Fruit fly (Drosophila melanogaster) whole organism, prepupa: Measurements from ENCODE around the gene CG33293.
A peak's percentile ranks its signal among the peaks of the same experiment; 100 is the strongest.

Experiments
- CG15336 ChIP-seq: fragments of 200-800 bp; sonication (Bioruptor generic); IDR thresholded peaks from 2 replicates; pipeline ENCODE4 v1.3.6; 2022; ENCODE audit warnings: missing biosample characterization, missing genetic modification characterization
- CG1621 ChIP-seq: fragments of 200-800 bp; sonication (Bioruptor generic); optimal IDR thresholded peaks from 3 replicates; lab custom pipeline; 2018; ENCODE audit warnings: missing biosample characterization, mild to moderate bottlenecking, missing genetic modification characterization
- CG34406 ChIP-seq: fragments of 200-800 bp; sonication (Bioruptor generic); optimal IDR thresholded peaks from 3 replicates; lab custom pipeline; 2016; ENCODE audit warnings: missing biosample characterization, missing genetic modification characterization
- CG6163 ChIP-seq: fragments of 200-800 bp; sonication (Bioruptor generic); IDR thresholded peaks from 3 replicates; pipeline ENCODE4 v1.3.6; 2022; ENCODE audit warnings: missing biosample characterization, missing genetic modification characterization
- CG6276 ChIP-seq: fragments of 200-800 bp; sonication (Bioruptor generic); optimal IDR thresholded peaks from 2 replicates; lab custom pipeline; 2017; ENCODE audit warnings: missing biosample characterization, mild to moderate bottlenecking, missing genetic modification characterization
- CG9139 ChIP-seq: fragments of 200-800 bp; sonication (Bioruptor generic); optimal IDR thresholded peaks from 3 replicates; lab custom pipeline; 2017; ENCODE audit warnings: missing biosample characterization, mild to moderate bottlenecking, missing genetic modification characterization
- Ets21C ChIP-seq: fragments of 200-800 bp; sonication (Bioruptor generic); optimal IDR thresholded peaks from 3 replicates; lab custom pipeline; 2016; ENCODE audit warnings: missing biosample characterization, missing genetic modification characterization
- Ets96B ChIP-seq: fragments of 200-800 bp; optimal IDR thresholded peaks from 2 replicates; lab custom pipeline; 2019; ENCODE audit warnings: missing biosample characterization, mild to moderate bottlenecking, missing genetic modification characterization, moderate library complexity
- Hr38 ChIP-seq: sonication (Bioruptor generic); optimal IDR thresholded peaks from 2 replicates; lab custom pipeline; 2016; ENCODE audit warnings: missing biosample characterization, missing genetic modification characterization
- Hr39 ChIP-seq: fragments of 200-800 bp; sonication (Bioruptor generic); optimal IDR thresholded peaks from 2 replicates; lab custom pipeline; 2016; ENCODE audit warnings: missing biosample characterization, missing genetic modification characterization
- Lpt ChIP-seq: fragments of 200-800 bp; sonication (Bioruptor generic); optimal IDR thresholded peaks from 3 replicates; lab custom pipeline; 2016; ENCODE audit warnings: missing biosample characterization, missing genetic modification characterization
- OdsH ChIP-seq: fragments of 200-800 bp; sonication (Bioruptor generic); optimal IDR thresholded peaks from 3 replicates; lab custom pipeline; 2016; ENCODE audit warnings: missing biosample characterization, missing genetic modification characterization
- Smox ChIP-seq: fragments of 200-800 bp; sonication (Bioruptor generic); optimal IDR thresholded peaks from 3 replicates; lab custom pipeline; 2016; ENCODE audit warnings: missing biosample characterization, missing genetic modification characterization
- Sox102F ChIP-seq: fragments of 200-800 bp; sonication (Bioruptor generic); optimal IDR thresholded peaks from 2 replicates; lab custom pipeline; 2016; ENCODE audit warnings: missing biosample characterization, mild to moderate bottlenecking, missing genetic modification characterization
- Sox15 ChIP-seq: fragments of 200-800 bp; sonication (Bioruptor generic); optimal IDR thresholded peaks from 3 replicates; lab custom pipeline; 2016; ENCODE audit warnings: missing biosample characterization, missing genetic modification characterization
- acj6 ChIP-seq: fragments of 200-800 bp; sonication (Bioruptor generic); optimal IDR thresholded peaks from 3 replicates; lab custom pipeline; 2016; ENCODE audit warnings: missing biosample characterization, missing genetic modification characterization
- dac ChIP-seq: fragments of 200-800 bp; sonication (Bioruptor generic); optimal IDR thresholded peaks from 2 replicates; lab custom pipeline; 2017; ENCODE audit warnings: missing biosample characterization, mild to moderate bottlenecking, missing genetic modification characterization
- eg ChIP-seq: fragments of 200-800 bp; sonication (Bioruptor generic); IDR thresholded peaks from 3 replicates; pipeline ENCODE4 v1.3.6; 2022; ENCODE audit warnings: missing biosample characterization, missing genetic modification characterization
- esn ChIP-seq: fragments of 200-800 bp; sonication (Bioruptor generic); optimal IDR thresholded peaks from 2 replicates; lab custom pipeline; 2016; ENCODE audit warnings: missing biosample characterization, mild to moderate bottlenecking, missing genetic modification characterization, moderate library complexity
- fd59A ChIP-seq: fragments of 200-800 bp; sonication (Bioruptor generic); optimal IDR thresholded peaks from 2 replicates; lab custom pipeline; 2017; ENCODE audit warnings: missing biosample characterization, mild to moderate bottlenecking, missing genetic modification characterization, missing genetic modification reagents
- fd85E ChIP-seq: fragments of 200-800 bp; sonication (Bioruptor generic); optimal IDR thresholded peaks from 3 replicates; lab custom pipeline; 2016; ENCODE audit warnings: missing biosample characterization, missing genetic modification characterization
- fkh ChIP-seq: fragments of 200-800 bp; sonication (Bioruptor generic); optimal IDR thresholded peaks from 3 replicates; lab custom pipeline; 2017; ENCODE audit warnings: missing biosample characterization, mild to moderate bottlenecking, missing genetic modification characterization, moderate library complexity
- lz ChIP-seq: fragments of 200-800 bp; sonication (Bioruptor generic); optimal IDR thresholded peaks from 3 replicates; lab custom pipeline; 2016; ENCODE audit warnings: missing biosample characterization, missing genetic modification characterization
- net ChIP-seq: fragments of 200-800 bp; sonication (Bioruptor generic); optimal IDR thresholded peaks from 3 replicates; lab custom pipeline; 2016; ENCODE audit warnings: missing biosample characterization, missing genetic modification characterization
- salr ChIP-seq, 2 experiments: fragments of 200-800 bp; sonication (Bioruptor generic); optimal IDR thresholded peaks; 3 replicates each; lab custom pipeline; 2016 to 2018; ENCODE audit warnings: missing biosample characterization in 2 of 2, missing genetic modification characterization in 2 of 2, mild to moderate bottlenecking in 1 of 2
- spab ChIP-seq: fragments of 200-800 bp; sonication (Bioruptor generic); optimal IDR thresholded peaks from 2 replicates; lab custom pipeline; 2017; ENCODE audit warnings: missing biosample characterization, mild to moderate bottlenecking, missing genetic modification characterization, missing genetic modification reagents
- ss ChIP-seq, 2 experiments: fragments of 200-800 bp; sonication (Bioruptor generic); optimal IDR thresholded peaks; 2 replicates in 1 of 2; 3 replicates in 1 of 2; lab custom pipeline; 2017 to 2018; ENCODE audit warnings: mild to moderate bottlenecking in 2 of 2, missing biosample characterization in 2 of 2, missing genetic modification characterization in 2 of 2, moderate library complexity in 1 of 2
- svp ChIP-seq: fragments of 200-800 bp; sonication (Bioruptor generic); peaks from one replicate; lab custom pipeline; 2016; ENCODE audit warnings: missing biosample characterization, missing genetic modification characterization
- vri ChIP-seq: fragments of 200-800 bp; sonication (Bioruptor generic); optimal IDR thresholded peaks from 3 replicates; lab custom pipeline; 2016; ENCODE audit warnings: missing biosample characterization, mild to moderate bottlenecking, missing genetic modification characterization

The CG33293 gene

DNA sequence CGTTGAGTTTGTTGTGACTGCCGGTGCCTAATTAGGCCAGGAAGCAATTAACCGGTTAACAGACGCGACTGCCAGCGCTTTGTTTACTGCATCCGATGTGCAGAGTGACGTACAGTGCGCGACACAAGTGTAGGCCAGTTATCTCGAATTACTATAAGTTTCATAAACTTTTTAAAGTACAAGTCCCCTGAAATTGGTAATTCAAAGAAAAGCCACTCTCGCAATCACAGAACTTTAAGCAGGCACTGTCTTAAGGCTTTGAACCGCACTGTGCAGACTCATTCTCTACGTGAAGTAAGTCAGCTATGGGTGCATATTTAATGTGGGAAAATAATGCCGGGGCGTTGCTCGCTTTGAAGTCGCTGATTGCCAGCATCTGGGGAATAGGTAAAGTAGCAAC is 31.1 kb downstream of the CG33293 start (continued):
- peak; percentile 82 for TF ChIP-seq Sox15
- TF ChIP-seq CG1621 (tag; lab: Kevin White, UChicago): no peak
- peak; percentile 64 for TF ChIP-seq Ets21C
- peak; percentile 84 for TF ChIP-seq dac (GFP tag; lab: Kevin White, UChicago)
- TF ChIP-seq acj6 (GFP tag; lab: Kevin White, UChicago): peak; percentile 92
- TF ChIP-seq Hr38 (GFP tag; lab: Kevin White, UChicago): peak; percentile 37
- TF ChIP-seq Hr39 (GFP tag; lab: Kevin White, UChicago): peak; percentile 86
- TF ChIP-seq CG34406 (GFP tag; lab: Kevin White, UChicago): peak; percentile 84

dm6 chr3R:5208115-5208365 is 32.5 kb downstream of the CG33293 start:
- TF ChIP-seq salr (GFP tag; optimal IDR thresholded peaks at IDR 0.05; lab: Kevin White, UChicago): no peak
- peak; percentile 65 for TF ChIP-seq fkh

dm6 chr3R:5207277-5208114 is 33.0 kb downstream of the CG33293 start:
- TF ChIP-seq fkh (peak; percentile 63), svp (GFP tag; lab: Kevin White, UChicago) (no peak), fd59A (GFP tag; lab: Kevin White, UChicago) (no peak), CG9139 (GFP tag; lab: Kevin White, UChicago) (no peak), vri (GFP tag; lab: Kevin White, UChicago) (peak; percentile 23)

DNA sequence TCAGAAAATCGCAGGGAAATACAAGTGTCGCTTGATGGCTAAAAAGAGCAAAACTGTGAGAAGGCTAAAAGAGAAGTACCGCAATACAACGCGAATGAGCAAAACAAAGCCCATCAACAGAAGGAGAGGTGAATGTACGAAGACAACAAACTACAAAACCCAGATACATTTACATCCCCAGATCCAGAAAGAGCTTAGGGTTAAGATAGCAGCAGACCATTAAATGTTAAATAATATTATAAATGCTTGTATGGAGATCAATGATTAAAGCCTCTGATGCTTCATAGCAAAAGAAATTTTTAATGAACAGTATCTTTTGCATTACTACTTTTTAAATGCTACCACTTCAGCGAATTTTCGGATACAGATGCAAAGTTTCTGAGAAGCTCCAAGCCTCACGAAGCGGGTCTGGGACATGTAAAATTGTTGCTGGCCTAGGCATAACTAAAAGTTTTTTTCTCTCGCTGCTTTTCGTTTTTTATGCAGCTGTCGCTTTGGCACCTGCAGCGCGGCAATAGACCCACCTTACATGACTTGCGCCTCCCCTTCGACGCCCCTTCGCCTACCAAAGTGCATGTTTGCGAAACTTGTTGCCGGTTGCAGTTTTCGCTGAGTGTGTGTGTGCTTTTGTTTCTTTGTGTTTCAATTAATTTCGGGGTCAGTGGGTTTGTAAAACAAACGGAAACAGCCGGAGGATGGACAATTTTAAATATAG is 35.1 kb downstream of the CG33293 start:
- peak; percentile 11 for TF ChIP-seq net (GFP tag; lab: Kevin White, UChicago)
- TF ChIP-seq CG15336: peak; percentile 24; the same call in 1 of the 2 replicates
- no peak for TF ChIP-seq Ets96B (tag; lab: Kevin White, UChicago)
- TF ChIP-seq Hr39 (GFP tag; lab: Kevin White, UChicago): no peak
- TF ChIP-seq esn (GFP tag; lab: Kevin White, UChicago): no peak
- TF ChIP-seq Lpt (GFP tag; lab: Kevin White, UChicago): peak; percentile 37
- peak; percentile 34 for TF ChIP-seq CG6276 (GFP tag; lab: Kevin White, UChicago)
- TF ChIP-seq CG6163 (GFP tag; lab: Robert Waterston, UW): peak; percentile 50; the same call in 1 of the 3 replicates
- TF ChIP-seq eg (GFP tag; lab: Robert Waterston, UW): peak; percentile 57; the same call in 2 of the 3 replicates

DNA sequence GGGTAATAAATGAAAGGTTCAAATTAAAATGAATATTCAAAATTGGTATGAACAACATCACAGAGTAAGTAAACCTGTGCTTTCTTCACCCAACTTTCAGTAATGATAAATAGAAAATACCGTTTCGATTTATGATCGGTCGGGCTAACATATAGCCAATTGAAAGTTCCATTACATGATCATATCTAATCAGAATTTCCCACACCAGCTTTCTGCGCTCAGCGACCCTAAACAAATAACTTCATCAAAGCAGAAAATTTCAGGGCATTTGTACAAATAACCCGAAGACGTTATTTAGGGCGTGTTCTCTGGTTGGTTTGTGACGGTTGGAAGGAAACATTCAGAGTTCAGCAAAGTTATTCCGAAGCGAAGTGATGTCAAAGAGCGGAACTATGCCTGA is 36.7 kb downstream of the CG33293 start:
- TF ChIP-seq Sox102F: no peak
- peak; percentile 33 for TF ChIP-seq fkh

- TF ChIP-seq spab (GFP tag; lab: Kevin White, UChicago) (no peak), OdsH (GFP tag; lab: Kevin White, UChicago) (no peak), lz (no peak), esn (GFP tag; lab: Kevin White, UChicago) (no peak), ss (GFP tag; optimal IDR thresholded peaks at IDR 0.05; lab: Kevin White, UChicago) (no peak), Smox (GFP tag; lab: Kevin White, UChicago) (no peak), fd85E (no peak)
Observed at dm6 chr3R:5199581-5199980, 41.0 kb downstream of the CG33293 start.
